Fruit fly (Drosophila melanogaster) whole organism, embryonic: ENCODE measurements around the gene CG9643.

Experiments used
- CG10959 ChIP-seq: fragments of 200-800 bp; sonication (Bioruptor generic); IDR thresholded peaks from 2 replicates; pipeline ENCODE4 v1.3.6; 2022; ENCODE audit warnings: missing biosample characterization, missing genetic modification characterization
- CG10979 ChIP-seq: fragments of 200-800 bp; sonication (Bioruptor generic); optimal IDR thresholded peaks from 2 replicates; lab custom pipeline; 2018; ENCODE audit warnings: missing biosample characterization, mild to moderate bottlenecking, missing genetic modification characterization, moderate library complexity
- CG11398 ChIP-seq: fragments of 200-800 bp; sonication (Bioruptor generic); optimal IDR thresholded peaks from 2 replicates; lab custom pipeline; 2016; ENCODE audit warnings: missing biosample characterization, missing genetic modification characterization
- CG12299 ChIP-seq: fragments of 200-800 bp; sonication (Bioruptor generic); optimal IDR thresholded peaks from 2 replicates; lab custom pipeline; 2018; ENCODE audit warnings: missing biosample characterization, mild to moderate bottlenecking, missing genetic modification characterization
- CG1233 ChIP-seq: fragments of 200-800 bp; sonication (Bioruptor generic); optimal IDR thresholded peaks from 4 replicates; lab custom pipeline; 2018; ENCODE audit warnings: missing biosample characterization, mild to moderate bottlenecking, missing genetic modification characterization
- CG12769 ChIP-seq: fragments of 200-800 bp; sonication (Bioruptor generic); optimal IDR thresholded peaks from 2 replicates; lab custom pipeline; 2019; ENCODE audit warnings: missing biosample characterization, mild to moderate bottlenecking, missing genetic modification characterization, moderate library complexity
- CG16815 ChIP-seq: fragments of 200-800 bp; sonication (Bioruptor generic); optimal IDR thresholded peaks from 3 replicates; lab custom pipeline; 2017; ENCODE audit warnings: missing biosample characterization, mild to moderate bottlenecking, missing genetic modification characterization
- CG17612 ChIP-seq: fragments of 200-800 bp; sonication (Bioruptor generic); IDR thresholded peaks from 2 replicates; pipeline ENCODE4 v1.3.6; 2022; ENCODE audit warnings: missing biosample characterization, missing genetic modification characterization
- CG2199 ChIP-seq: fragments of 200-800 bp; sonication (Bioruptor generic); IDR thresholded peaks from 3 replicates; pipeline ENCODE4 v1.3.6; 2022; ENCODE audit warnings: missing biosample characterization, missing genetic modification characterization
- CG30403 ChIP-seq: fragments of 200-800 bp; sonication (Bioruptor generic); optimal IDR thresholded peaks from 3 replicates; lab custom pipeline; 2016; ENCODE audit warnings: missing biosample characterization, missing genetic modification characterization
- CG30431 ChIP-seq: fragments of 200-800 bp; sonication (Bioruptor generic); optimal IDR thresholded peaks from 2 replicates; lab custom pipeline; 2017; ENCODE audit warnings: missing biosample characterization, missing genetic modification characterization
- CG4404 ChIP-seq: fragments of 200-800 bp; sonication (Bioruptor generic); IDR thresholded peaks from 2 replicates; pipeline ENCODE4 v1.3.6; 2022; ENCODE audit warnings: missing biosample characterization, missing genetic modification characterization
- CG5953 ChIP-seq: fragments of 200-800 bp; sonication (Bioruptor generic); IDR thresholded peaks from 2 replicates; pipeline ENCODE4 v1.3.6; 2022; ENCODE audit warnings: missing biosample characterization, missing genetic modification characterization
- CG6254 ChIP-seq: fragments of 200-800 bp; sonication (Bioruptor generic); optimal IDR thresholded peaks from 3 replicates; lab custom pipeline; 2017; ENCODE audit warnings: mild to moderate bottlenecking, missing biosample characterization, missing genetic modification reagents, missing genetic modification characterization
- CG7839 ChIP-seq: fragments of 200-800 bp; sonication (Bioruptor generic); optimal IDR thresholded peaks from 3 replicates; lab custom pipeline; 2018; ENCODE audit warnings: missing biosample characterization, mild to moderate bottlenecking, missing genetic modification characterization, moderate library complexity
- CG8765 ChIP-seq: fragments of 200-800 bp; sonication (Bioruptor generic); IDR thresholded peaks from 2 replicates; pipeline ENCODE4 v1.3.6; 2022; ENCODE audit warnings: missing biosample characterization, missing genetic modification characterization
- Gug ChIP-seq: fragments of 200-800 bp; sonication (Bioruptor generic); IDR thresholded peaks from 4 replicates; pipeline ENCODE4 v1.3.6; 2022; ENCODE audit warnings: missing biosample characterization, missing genetic modification characterization
- Hey ChIP-seq: fragments of 200-800 bp; sonication (Bioruptor generic); optimal IDR thresholded peaks from 3 replicates; lab custom pipeline; 2018; ENCODE audit warnings: missing biosample characterization, mild to moderate bottlenecking, missing genetic modification characterization
- MTF-1 ChIP-seq: fragments of 200-800 bp; sonication (Bioruptor generic); optimal IDR thresholded peaks from 2 replicates; lab custom pipeline; 2018; ENCODE audit warnings: missing biosample characterization, mild to moderate bottlenecking, missing genetic modification characterization, borderline replicate concordance
- Ravus ChIP-seq: fragments of 200-800 bp; sonication (Bioruptor generic); IDR thresholded peaks from 2 replicates; pipeline ENCODE4 v1.3.6; 2022; ENCODE audit warnings: missing biosample characterization, missing genetic modification characterization
- Rfx ChIP-seq: fragments of 200-800 bp; sonication (Bioruptor generic); IDR thresholded peaks from 2 replicates; pipeline ENCODE4 v1.3.6; 2022; ENCODE audit warnings: missing biosample characterization, missing genetic modification characterization
- Side ChIP-seq: fragments of 200-800 bp; sonication (Bioruptor generic); optimal IDR thresholded peaks from 2 replicates; lab custom pipeline; 2016; ENCODE audit warnings: missing biosample characterization, missing genetic modification characterization
- Six4 ChIP-seq: fragments of 200-800 bp; sonication (Bioruptor generic); optimal IDR thresholded peaks from 2 replicates; lab custom pipeline; 2016; ENCODE audit warnings: missing biosample characterization, missing genetic modification characterization
- Ssrp ChIP-seq: fragments of 200-800 bp; sonication (Bioruptor generic); optimal IDR thresholded peaks from 2 replicates; lab custom pipeline; 2018; ENCODE audit warnings: missing biosample characterization, mild to moderate bottlenecking, missing genetic modification characterization, moderate library complexity
- TFAM ChIP-seq: fragments of 200-800 bp; sonication (Bioruptor generic); optimal IDR thresholded peaks from 2 replicates; lab custom pipeline; 2017; ENCODE audit warnings: missing biosample characterization, missing genetic modification characterization, inconsistent platforms
- Vsx1 ChIP-seq: fragments of 200-800 bp; sonication (Bioruptor generic); optimal IDR thresholded peaks from 2 replicates; lab custom pipeline; 2017; ENCODE audit warnings: missing biosample characterization, mild to moderate bottlenecking, missing genetic modification characterization, missing genetic modification reagents
- bbx ChIP-seq: fragments of 200-800 bp; sonication (Bioruptor generic); IDR thresholded peaks from 2 replicates; pipeline ENCODE4 v1.3.6; 2022; ENCODE audit warnings: missing biosample characterization, missing genetic modification characterization; ENCODE audit not compliant: partially characterized antibody
- corto ChIP-seq: fragments of 200-800 bp; sonication (Bioruptor generic); optimal IDR thresholded peaks from 2 replicates; lab custom pipeline; 2016; ENCODE audit warnings: missing biosample characterization, mild to moderate bottlenecking, missing genetic modification characterization, moderate library complexity
- croc ChIP-seq: fragments of 200-800 bp; sonication (Bioruptor generic); conservative IDR thresholded peaks from 3 replicates; pipeline ENCODE4 v1.3.6; 2022; ENCODE audit warnings: missing biosample characterization, missing genetic modification characterization
- cwo ChIP-seq: fragments of 200-800 bp; sonication (Bioruptor generic); optimal IDR thresholded peaks from 3 replicates; lab custom pipeline; 2017; ENCODE audit warnings: missing biosample characterization, missing genetic modification characterization, mild to moderate bottlenecking, moderate library complexity, missing genetic modification reagents
- danr ChIP-seq: fragments of 200-800 bp; sonication (Bioruptor generic); IDR thresholded peaks from 2 replicates; pipeline ENCODE4 v1.3.6; 2022; ENCODE audit warnings: missing biosample characterization, missing genetic modification characterization
- dysf ChIP-seq: fragments of 200-800 bp; sonication (Bioruptor generic); IDR thresholded peaks from 3 replicates; pipeline ENCODE4 v1.3.6; 2022; ENCODE audit warnings: missing biosample characterization, missing genetic modification characterization
- fru ChIP-seq: fragments of >200 bp; optimal IDR thresholded peaks from 2 replicates; lab custom pipeline; 2017
- grau ChIP-seq: fragments of 200-800 bp; optimal IDR thresholded peaks from 3 replicates; lab custom pipeline; 2019; ENCODE audit warnings: missing biosample characterization, mild to moderate bottlenecking, missing genetic modification characterization, moderate library complexity
- gro ChIP-seq: fragments of 200-800 bp; sonication (Bioruptor generic); optimal IDR thresholded peaks from 2 replicates; lab custom pipeline; 2016; ENCODE audit warnings: missing biosample characterization, missing genetic modification characterization
- inv ChIP-seq: fragments of 200-800 bp; sonication (Bioruptor generic); IDR thresholded peaks from 2 replicates; pipeline ENCODE4 v1.3.6; 2022; ENCODE audit warnings: missing biosample characterization, missing genetic modification characterization; ENCODE audit not compliant: partially characterized antibody
- klu ChIP-seq: fragments of 200-800 bp; sonication (Bioruptor generic); IDR thresholded peaks from 2 replicates; pipeline ENCODE4 v1.3.6; 2022; ENCODE audit warnings: missing biosample characterization, missing genetic modification characterization
- mirr ChIP-seq: fragments of 200-800 bp; sonication (Bioruptor generic); optimal IDR thresholded peaks from 3 replicates; lab custom pipeline; 2018; ENCODE audit warnings: missing biosample characterization, mild to moderate bottlenecking, missing genetic modification characterization
- nmo ChIP-seq: fragments of 200-800 bp; sonication (Bioruptor generic); optimal IDR thresholded peaks from 2 replicates; lab custom pipeline; 2018; ENCODE audit warnings: missing biosample characterization, mild to moderate bottlenecking, missing genetic modification characterization, moderate library complexity
- otp ChIP-seq: fragments of 200-800 bp; sonication (Bioruptor generic); IDR thresholded peaks from 3 replicates; pipeline ENCODE4, ENCODE4 v1.3.6; 2022; ENCODE audit warnings: missing biosample characterization, missing genetic modification characterization
- pb ChIP-seq: fragments of 200-800 bp; sonication (Bioruptor generic); optimal IDR thresholded peaks from 3 replicates; lab custom pipeline; 2016; ENCODE audit warnings: missing biosample characterization, missing genetic modification characterization
- pros ChIP-seq: fragments of 200-800 bp; sonication (Bioruptor generic); optimal IDR thresholded peaks from 3 replicates; lab custom pipeline; 2019; ENCODE audit warnings: missing biosample characterization, mild to moderate bottlenecking, missing genetic modification characterization, moderate library complexity
- ranshi ChIP-seq: fragments of 200-800 bp; sonication (Bioruptor generic); IDR thresholded peaks from 2 replicates; pipeline ENCODE4 v1.3.6; 2022; ENCODE audit warnings: missing biosample characterization, missing genetic modification characterization
- repo ChIP-seq: fragments of 200-800 bp; sonication (Bioruptor generic); optimal IDR thresholded peaks from 2 replicates; lab custom pipeline; 2016; ENCODE audit warnings: missing biosample characterization, missing genetic modification characterization
- rib ChIP-seq: fragments of 200-800 bp; sonication (Bioruptor generic); IDR thresholded peaks from 2 replicates; pipeline ENCODE4 v1.3.6; 2022; ENCODE audit warnings: missing biosample characterization, missing genetic modification characterization
- sens ChIP-seq: fragments of 200-800 bp; sonication (Bioruptor generic); peaks from one replicate; lab custom pipeline; 2016; ENCODE audit warnings: missing biosample characterization, missing genetic modification characterization
- slbo ChIP-seq: fragments of 200-800 bp; sonication (Bioruptor generic); IDR thresholded peaks from 2 replicates; pipeline ENCODE4 v1.3.6; 2022; ENCODE audit warnings: missing biosample characterization, missing genetic modification characterization
- sob ChIP-seq: fragments of 200-800 bp; sonication (Bioruptor generic); IDR thresholded peaks from 2 replicates; pipeline ENCODE4 v1.3.6; 2022; ENCODE audit warnings: missing biosample characterization, missing genetic modification characterization
- tin ChIP-seq: fragments of 200-800 bp; sonication (Bioruptor generic); optimal IDR thresholded peaks from 3 replicates; lab custom pipeline; 2016; ENCODE audit warnings: missing biosample characterization, missing genetic modification characterization
- trem ChIP-seq: fragments of 200-800 bp; optimal IDR thresholded peaks from 3 replicates; lab custom pipeline; 2019; ENCODE audit warnings: missing biosample characterization, mild to moderate bottlenecking, missing genetic modification characterization, moderate library complexity
- tup ChIP-seq: fragments of 200-800 bp; sonication (Bioruptor generic); optimal IDR thresholded peaks from 2 replicates; lab custom pipeline; 2016; ENCODE audit warnings: missing biosample characterization, mild to moderate bottlenecking, missing genetic modification characterization, moderate library complexity
- vfl ChIP-seq: fragments of 200-800 bp; sonication (Bioruptor generic); optimal IDR thresholded peaks from 2 replicates; lab custom pipeline; 2016; ENCODE audit warnings: missing biosample characterization, missing genetic modification characterization

Gene CG9643

dm6 chr2L:2976829-2977228, 2.3 kb downstream of the CG9643 start, which contains the start of the genes CG9641 and CG3165 (continued):
- TF ChIP-seq CG2199 (GFP tag; lab: Robert Waterston, UW): peak; percentile 80; the same call in 2 of the 3 replicates
- peak; percentile 87 for TF ChIP-seq slbo (GFP tag; lab: Robert Waterston, UW)
- TF ChIP-seq tup (GFP tag; lab: Kevin White, UChicago): peak; percentile 78
- TF ChIP-seq tin (GFP tag; lab: Kevin White, UChicago): peak; percentile 93
- TF ChIP-seq dysf: peak; percentile 84
- TF ChIP-seq corto (GFP tag; lab: Kevin White, UChicago): no peak
- TF ChIP-seq bbx (GFP tag; lab: Robert Waterston, UW): peak; percentile 89
- no peak for TF ChIP-seq fru
- peak; percentile 69 for TF ChIP-seq CG16815 (GFP tag; lab: Kevin White, UChicago)
- peak; percentile 89 for TF ChIP-seq CG4404 (GFP tag; lab: Robert Waterston, UW)
- peak; percentile 72 for TF ChIP-seq repo (GFP tag; lab: Kevin White, UChicago)
- peak; percentile 67; the same call in 1 of the 2 replicates for TF ChIP-seq danr (GFP tag; lab: Robert Waterston, UW)
- no peak for TF ChIP-seq TFAM (GFP tag; lab: Kevin White, UChicago)
- peak; percentile 85 for TF ChIP-seq grau (tag; lab: Kevin White, UChicago)
- TF ChIP-seq CG12299: peak; percentile 66
- TF ChIP-seq CG7839: no peak
- peak; percentile 64 for TF ChIP-seq CG8765
- TF ChIP-seq CG11398 (GFP tag; lab: Kevin White, UChicago): peak; percentile 82
- TF ChIP-seq CG10959: peak; percentile 76
- TF ChIP-seq MTF-1: peak; percentile 51
- TF ChIP-seq trem: peak; percentile 84
- peak; percentile 91 for TF ChIP-seq nmo (GFP tag; lab: Kevin White, UChicago)
- peak; percentile 79 for TF ChIP-seq sob
- TF ChIP-seq pros (GFP tag; lab: Kevin White, UChicago): no peak
- TF ChIP-seq Side (GFP tag; lab: Kevin White, UChicago): peak; percentile 90
- TF ChIP-seq CG17612 (GFP tag; lab: Robert Waterston, UW): peak; percentile 69; the same call in 1 of the 2 replicates
- TF ChIP-seq otp: peak; percentile 55; the same call in 1 of the 3 replicates
- TF ChIP-seq CG10979 (tag; lab: Kevin White, UChicago): peak; percentile 76
- peak; percentile 56 for TF ChIP-seq CG5953 (GFP tag; lab: Robert Waterston, UW)
- no peak for TF ChIP-seq Hey (tag; lab: Kevin White, UChicago)
- peak; percentile 79 for TF ChIP-seq Ssrp (tag; lab: Kevin White, UChicago)
- peak; percentile 94 for TF ChIP-seq inv (GFP tag; lab: Robert Waterston, UW)
- peak; percentile 76; the same call in 1 of the 2 replicates for TF ChIP-seq klu (GFP tag; lab: Robert Waterston, UW)
- peak; percentile 91 for TF ChIP-seq Gug
- no peak for TF ChIP-seq CG12769 (tag; lab: Kevin White, UChicago)
- TF ChIP-seq croc (GFP tag; lab: Robert Waterston, UW): peak; percentile 76
- no peak; the same call in 1 of the 2 replicates for TF ChIP-seq Ravus (GFP tag; lab: Robert Waterston, UW)
- TF ChIP-seq ranshi (GFP tag; lab: Robert Waterston, UW): peak; percentile 78; the same call in 1 of the 2 replicates
- peak; percentile 84 for TF ChIP-seq Rfx
- TF ChIP-seq CG6254 (GFP tag; lab: Kevin White, UChicago): no peak
- TF ChIP-seq cwo (GFP tag; lab: Kevin White, UChicago): peak; percentile 73
- TF ChIP-seq pb (GFP tag; lab: Kevin White, UChicago): peak; percentile 78
- peak; percentile 92 for TF ChIP-seq CG30403 (GFP tag; lab: Kevin White, UChicago)
- TF ChIP-seq sens (GFP tag; lab: Kevin White, UChicago): peak; percentile 98
- TF ChIP-seq CG1233: peak; percentile 65
- TF ChIP-seq gro (GFP tag; lab: Kevin White, UChicago): peak; percentile 92
- TF ChIP-seq Vsx1 (GFP tag; lab: Kevin White, UChicago): no peak
- TF ChIP-seq CG30431 (GFP tag; lab: Kevin White, UChicago): peak; percentile 62
- TF ChIP-seq Six4: peak; percentile 81
- no peak for TF ChIP-seq rib (GFP tag; lab: Robert Waterston, UW)
- peak; percentile 86 for TF ChIP-seq vfl (GFP tag; lab: Kevin White, UChicago)
- no peak for TF ChIP-seq mirr
